Fruit fly (Drosophila melanogaster): Measurements from ENCODE around the gene CG45116.

Gene CG45116

DNA sequence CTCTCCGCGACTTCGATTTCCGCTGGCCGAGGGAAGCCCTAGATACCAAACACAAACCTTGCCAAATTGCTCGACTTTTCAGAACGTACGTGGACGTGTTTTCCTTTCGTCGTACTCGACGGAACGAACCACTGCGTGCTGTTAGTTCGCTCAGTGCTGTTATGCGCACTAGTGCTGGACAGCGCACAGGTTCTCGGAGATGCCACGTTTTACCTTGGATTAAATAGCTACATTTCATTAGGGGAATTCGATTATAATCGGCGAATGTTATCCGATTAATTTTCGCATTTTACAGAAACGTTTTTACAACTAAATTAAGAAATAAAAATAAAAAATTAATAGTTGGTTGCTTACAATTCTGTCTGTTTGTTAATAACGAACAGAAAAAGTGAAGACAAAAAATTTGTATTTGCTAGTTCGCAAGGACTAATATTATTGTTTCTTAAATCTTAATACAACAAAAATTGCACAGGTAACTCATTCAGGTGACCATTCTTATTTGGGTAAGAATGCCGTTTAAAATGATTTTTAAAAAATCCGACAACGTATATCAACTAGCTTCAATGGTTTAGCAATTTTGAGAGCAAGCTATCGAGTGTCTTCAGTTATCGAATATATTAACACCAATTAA, 18.0 kb downstream of the CG45116 start, which contains the start of the genes ArfGAP3 and CG32452 (continued):
- TF ChIP-seq CG7745 (tag; optimal IDR thresholded peaks at IDR 0.05) (no peak), slbo (GFP tag; IDR thresholded peaks at IDR 0.05) (peak; percentile 77), HLH3B (GFP tag; IDR thresholded peaks at IDR 0.05) (peak; percentile 76), Sry-δ (GFP tag; optimal IDR thresholded peaks at IDR 0.05) (peak; percentile 56), org-1 (GFP tag; optimal IDR thresholded peaks at IDR 0.05) (no peak), otp (GFP tag; IDR thresholded peaks at IDR 0.05) (no peak), insv (GFP tag; optimal IDR thresholded peaks at IDR 0.05) (peak in 1 of 2 experiments; percentile 23), Antp (GFP tag; optimal IDR thresholded peaks at IDR 0.05) (peak; percentile 36), CG31441 (GFP tag; IDR thresholded peaks at IDR 0.05) (peak; percentile 81), aop (GFP tag; IDR thresholded peaks at IDR 0.05) (0 out of 2 replicates have a peak, but pooled peaks have one; percentile 23), CG14050 (GFP tag; IDR thresholded peaks at IDR 0.05) (peak; percentile 61), CG13775 (GFP tag; optimal IDR thresholded peaks at IDR 0.05) (peak; percentile 82), caup (GFP tag; optimal IDR thresholded peaks at IDR 0.05; ENCODE audit: severe bottlenecking) (peak; percentile 72), eyg (GFP tag; optimal IDR thresholded peaks at IDR 0.05) (no peak), pita (GFP tag; optimal IDR thresholded peaks at IDR 0.05) (no peak), Sox100B (GFP tag; optimal IDR thresholded peaks at IDR 0.05) (no peak), CG6654 (GFP tag; optimal IDR thresholded peaks at IDR 0.05) (no peak), CHES-1-like (GFP tag; optimal IDR thresholded peaks at IDR 0.05) (peak; percentile 31), CG10959 (GFP tag; IDR thresholded peaks at IDR 0.05) (0 out of 2 replicates have a peak, but pooled peaks have one; percentile 36), esg (GFP tag; conservative IDR thresholded peaks at IDR 0.05) (peak; percentile 51; the same call in 1 of the 2 replicates), knrl (GFP tag; IDR thresholded peaks at IDR 0.05; ENCODE audit: partially characterized antibody) (peak; percentile 49; the same call in 2 of the 3 replicates), CG8089 (GFP tag; optimal IDR thresholded peaks at IDR 0.05) (peak; percentile 33), pfk (GFP tag; optimal IDR thresholded peaks at IDR 0.05) (peak; percentile 78), CG15696 (tag; optimal IDR thresholded peaks at IDR 0.05) (peak; percentile 73), Sox102F (GFP tag; optimal IDR thresholded peaks at IDR 0.05) (peak; percentile 75), gem (tag; optimal IDR thresholded peaks at IDR 0.05) (peak; percentile 82), tgo (GFP tag; IDR thresholded peaks at IDR 0.05) (peak; percentile 61; the same call in 2 of the 3 replicates), NC2α (GFP tag; optimal IDR thresholded peaks at IDR 0.05) (no peak), pan (optimal IDR thresholded peaks at IDR 0.05) (no peak), pan (GFP tag; optimal IDR thresholded peaks at IDR 0.05 in 1 of 2, IDR thresholded peaks at IDR 0.05 in 1 of 2) (peak in 1 of 2 experiments; percentile 79), Scr (GFP tag; IDR thresholded peaks at IDR 0.05; ENCODE audit: partially characterized antibody) (peak; percentile 75), CG14441 (GFP tag; IDR thresholded peaks at IDR 0.05) (peak; percentile 79), Ada2b (GFP tag; IDR thresholded peaks at IDR 0.05) (peak; percentile 77), wdn (GFP tag; IDR thresholded peaks at IDR 0.05) (0 out of 2 replicates have a peak, but pooled peaks have one; percentile 36), CG34224 (GFP tag; IDR thresholded peaks at IDR 0.05; ENCODE audit: partially characterized antibody) (peak; percentile 68), CG2889 (GFP tag; IDR thresholded peaks at IDR 0.05) (0 out of 3 replicates have a peak, but pooled peaks have one; percentile 37), dpn (GFP tag; optimal IDR thresholded peaks at IDR 0.05) (peak; percentile 68 to 82), ara (GFP tag; IDR thresholded peaks at IDR 0.05) (peak; percentile 53), CG13296 (GFP tag; optimal IDR thresholded peaks at IDR 0.05) (peak; percentile 68), Dll (GFP tag; IDR thresholded peaks at IDR 0.05; ENCODE audit: partially characterized antibody) (peak; percentile 86), nom (GFP tag; optimal IDR thresholded peaks at IDR 0.05) (no peak), dimm (GFP tag; IDR thresholded peaks at IDR 0.05) (peak; percentile 22; the same call in 1 of the 2 replicates), bbx (GFP tag; IDR thresholded peaks at IDR 0.05; ENCODE audit: partially characterized antibody) (peak; percentile 26; the same call in 1 of the 2 replicates), CG12071 (GFP tag; optimal IDR thresholded peaks at IDR 0.05) (no peak), sens-2 (GFP tag; IDR thresholded peaks at IDR 0.05) (no peak), CG10431 (GFP tag; optimal IDR thresholded peaks at IDR 0.05) (no peak), Eip74EF (GFP tag; optimal IDR thresholded peaks at IDR 0.05) (peak in 1 of 2 experiments; percentile 50), CG42726 (GFP tag; IDR thresholded peaks at IDR 0.05; ENCODE audit: partially characterized antibody) (no peak; the same call in 1 of the 2 replicates)
